Fruit fly (Drosophila melanogaster) Kc167 (cell line): ENCODE measurements around the gene Drs.

Experiments used
- Myc ChIP-seq: fragments of >200 bp; optimal IDR thresholded peaks from 2 replicates; lab custom pipeline; 2017; ENCODE audit warnings: missing external identifiers
- Sin3A ChIP-seq: fragments of >200 bp; optimal IDR thresholded peaks from 2 replicates; lab custom pipeline; 2018; ENCODE audit warnings: missing external identifiers
- h ChIP-seq: fragments of >200 bp; optimal IDR thresholded peaks from 3 replicates; lab custom pipeline; 2018; ENCODE audit warnings: missing external identifiers
- insv ChIP-seq: fragments of >200 bp; optimal IDR thresholded peaks from 3 replicates; lab custom pipeline; 2018; ENCODE audit warnings: missing external identifiers
- psq ChIP-seq: fragments of >200 bp; optimal IDR thresholded peaks from 2 replicates; lab custom pipeline; 2017; ENCODE audit warnings: missing external identifiers
- ttk ChIP-seq: sonication (Bioruptor generic); optimal IDR thresholded peaks from 2 replicates; lab custom pipeline; 2017; ENCODE audit warnings: missing external identifiers

The Drs gene

DNA sequence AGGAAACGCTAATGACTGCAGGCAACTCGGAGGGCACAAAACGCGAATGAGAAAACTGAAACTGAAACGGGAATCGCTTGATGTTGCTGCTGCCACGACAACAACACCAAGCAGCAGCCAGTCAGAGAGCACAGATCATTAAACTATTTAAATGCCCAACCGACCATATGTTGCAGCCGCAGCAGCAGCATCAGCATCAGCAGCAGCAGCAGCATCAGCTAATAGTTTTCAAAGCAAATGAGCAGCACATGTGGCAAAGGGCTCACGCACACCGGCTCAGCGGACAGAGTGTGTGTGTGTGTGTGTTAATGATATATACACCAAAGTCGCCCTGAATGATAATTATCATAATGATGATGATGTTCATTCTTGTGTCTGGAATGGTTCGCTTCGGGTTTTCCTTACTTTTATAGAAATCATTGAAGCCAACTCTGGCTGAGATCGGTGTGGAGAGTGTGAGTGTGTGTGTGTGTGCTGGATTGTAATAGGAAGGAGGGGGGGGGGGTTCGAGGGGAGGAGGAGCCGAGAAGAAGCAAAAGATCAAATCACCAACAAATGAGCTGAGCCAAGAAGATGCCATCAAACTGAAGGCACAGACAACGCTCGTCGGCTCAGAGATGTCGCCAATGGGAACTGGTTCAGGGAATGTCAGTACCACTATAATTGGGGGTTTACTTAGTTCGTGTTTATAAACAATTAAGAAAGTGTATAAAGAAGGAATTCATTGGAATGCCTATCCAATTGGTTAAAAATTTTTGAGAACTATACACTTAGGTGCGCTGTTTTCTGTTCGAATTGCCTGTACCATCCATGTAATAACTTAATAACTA is 39.7 kb downstream of the Drs start:
- TF ChIP-seq Myc (lab: Kevin White, UChicago) (no peak), psq (lab: Kevin White, UChicago) (no peak), insv (lab: Kevin White, UChicago) (no peak), h (lab: Kevin White, UChicago) (no peak)

DNA sequence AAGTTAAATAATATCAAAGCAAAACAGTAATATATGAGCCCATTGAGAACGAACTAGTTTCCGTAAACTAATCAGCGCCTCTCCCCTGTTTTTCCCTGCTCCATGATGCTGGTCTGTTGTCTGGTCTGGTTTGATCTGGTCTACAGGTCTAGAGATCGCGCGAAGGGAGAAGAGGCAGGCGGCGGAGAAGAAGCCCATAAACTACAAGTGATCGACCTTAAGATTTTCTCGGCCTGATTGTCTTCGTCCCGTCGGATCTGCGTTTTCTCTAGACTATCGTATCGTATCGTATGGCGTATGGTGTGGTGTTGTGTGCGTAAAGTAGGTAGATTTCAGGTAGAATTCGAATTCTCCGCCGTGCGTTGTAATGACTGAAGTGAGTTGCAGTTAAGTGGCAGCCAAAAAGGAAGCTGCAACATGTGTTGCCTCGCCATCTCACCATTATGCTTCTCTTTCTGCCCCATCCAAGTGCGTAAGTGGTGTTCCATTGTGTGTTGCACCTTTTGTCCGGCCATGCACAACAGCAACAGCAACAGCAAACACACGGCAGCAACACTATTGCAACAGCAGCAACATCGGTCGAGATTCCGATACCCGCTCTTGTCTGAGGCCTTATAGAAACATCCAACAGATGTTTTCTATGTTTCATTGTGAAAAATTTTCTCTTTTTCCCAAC is 40.4 kb downstream of the Drs start:
- TF ChIP-seq insv (lab: Kevin White, UChicago) (no peak), ttk (lab: Kevin White, UChicago) (no peak), psq (lab: Kevin White, UChicago) (no peak), h (lab: Kevin White, UChicago) (no peak)

DNA sequence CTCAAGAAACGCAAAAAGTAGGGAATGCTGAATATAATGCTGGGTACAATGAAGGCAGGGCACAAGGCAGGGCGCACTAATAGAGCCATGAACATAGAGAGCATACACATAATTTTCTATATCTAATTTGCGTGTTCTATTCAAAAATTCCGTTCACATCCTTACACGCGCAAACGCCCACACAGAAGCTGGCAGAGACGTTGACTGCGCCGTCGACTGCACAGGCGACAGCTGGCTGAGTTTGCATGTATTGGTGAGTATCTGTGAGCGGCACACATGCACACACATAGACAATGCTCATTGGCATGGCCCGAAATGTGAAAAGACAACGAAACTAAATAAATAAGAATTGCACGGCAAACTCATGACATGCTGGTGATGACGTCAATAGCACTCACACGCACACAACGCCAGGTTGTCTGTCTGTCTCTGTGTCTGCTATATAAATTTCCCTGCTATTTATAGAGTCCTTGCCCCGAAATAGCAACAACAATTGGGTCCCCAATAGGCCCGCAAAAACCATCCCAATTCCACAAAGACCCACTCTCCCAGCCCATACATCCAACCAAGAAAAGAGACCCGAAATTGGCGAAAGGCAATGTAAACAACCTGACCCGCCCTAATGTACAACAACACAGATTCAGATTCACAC is 41.7 kb downstream of the Drs start:
- no peak for TF ChIP-seq insv (lab: Kevin White, UChicago)
- no peak for TF ChIP-seq Sin3A (lab: Kevin White, UChicago)
- no peak for TF ChIP-seq Myc (lab: Kevin White, UChicago)

DNA sequence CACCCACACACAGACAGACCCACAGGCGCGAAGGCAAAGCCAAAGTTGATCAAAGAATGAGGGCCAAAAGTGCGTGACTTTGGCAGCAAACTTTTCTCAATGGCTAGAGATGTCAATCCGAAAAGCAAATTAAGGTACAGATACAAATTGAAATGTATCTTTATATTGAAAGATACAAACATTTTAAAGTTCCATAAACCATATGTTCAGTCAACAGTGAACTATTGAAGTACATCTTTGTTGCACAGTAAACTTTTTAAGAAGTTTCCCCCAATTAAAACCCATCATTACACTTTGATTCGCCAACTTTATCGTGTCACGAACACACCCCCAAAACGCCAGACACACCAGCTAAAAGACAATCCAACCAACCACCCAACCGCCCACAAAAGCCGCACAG is 42.3 kb downstream of the Drs start:
- TF ChIP-seq ttk (lab: Kevin White, UChicago) (no peak), insv (lab: Kevin White, UChicago) (no peak), h (lab: Kevin White, UChicago) (no peak), psq (lab: Kevin White, UChicago) (no peak), Myc (lab: Kevin White, UChicago) (no peak), Sin3A (lab: Kevin White, UChicago) (no peak)

DNA sequence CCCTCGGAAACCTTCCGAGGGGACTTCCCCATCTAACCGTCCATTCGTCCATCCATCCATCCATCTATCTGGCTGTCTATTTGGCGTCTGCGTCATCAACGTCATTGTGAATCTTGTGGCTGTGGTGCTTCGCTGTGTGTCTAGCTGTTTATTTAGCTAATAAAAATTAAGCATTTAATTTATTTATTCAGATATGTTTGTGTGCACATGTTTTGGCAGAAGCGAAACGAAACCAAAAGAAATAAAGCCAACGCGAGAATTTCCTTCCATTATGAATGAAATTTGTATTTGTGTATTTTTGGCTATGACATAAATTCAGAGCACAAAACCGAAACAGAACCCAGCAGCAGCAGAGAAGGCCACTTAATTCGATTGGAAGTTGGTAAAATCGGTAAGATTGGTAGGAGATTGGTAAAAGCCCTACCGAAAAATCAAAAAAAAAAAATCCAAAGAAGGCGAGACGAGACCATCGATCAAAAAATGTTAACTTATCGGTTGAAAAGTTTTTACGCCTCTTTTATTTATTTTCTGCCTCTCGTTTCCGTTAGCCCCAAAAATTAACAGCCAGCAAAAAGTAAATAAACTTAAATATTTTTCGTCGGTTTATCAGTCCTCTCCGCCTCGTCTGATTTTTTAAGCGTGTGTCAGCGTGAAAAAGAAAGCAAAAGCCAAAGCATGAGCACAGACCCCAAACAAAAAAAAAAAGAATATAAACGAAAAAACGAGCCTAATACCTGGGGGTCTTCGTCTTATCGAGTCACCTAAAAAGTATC is 45.6 kb downstream of the Drs start:
- no peak for TF ChIP-seq insv (lab: Kevin White, UChicago)
- TF ChIP-seq Sin3A (lab: Kevin White, UChicago) = no peak
- no peak for TF ChIP-seq psq (lab: Kevin White, UChicago)
- no peak for TF ChIP-seq h (lab: Kevin White, UChicago)
- no peak for TF ChIP-seq ttk (lab: Kevin White, UChicago)
- no peak for TF ChIP-seq Myc (lab: Kevin White, UChicago)

DNA sequence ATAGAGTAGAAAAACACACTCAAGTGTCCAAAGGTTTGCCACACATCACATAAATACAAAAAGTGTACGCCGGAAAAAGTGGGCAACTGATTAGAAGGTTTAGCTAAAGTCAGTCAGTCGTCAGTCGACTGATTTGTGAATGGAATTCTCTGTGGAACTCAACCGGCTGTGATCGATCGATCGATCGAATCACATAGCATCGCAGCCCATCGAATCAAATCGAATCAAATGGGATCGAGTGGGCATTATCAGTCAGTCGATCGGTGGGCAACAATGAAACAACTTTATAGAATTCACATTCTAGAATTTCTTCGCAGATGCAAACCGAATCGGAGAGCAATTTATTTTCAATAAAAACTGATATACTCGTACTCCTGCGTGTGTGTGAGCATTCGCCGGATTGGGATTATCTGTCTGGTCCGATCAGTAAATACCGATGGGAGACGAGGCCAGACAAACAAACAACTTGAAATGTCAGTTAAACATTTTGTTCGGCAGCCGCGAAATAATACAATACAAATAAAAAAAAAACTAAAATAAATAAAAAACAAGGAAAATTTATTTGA is 46.4 kb downstream of the Drs start:
- TF ChIP-seq psq (lab: Kevin White, UChicago) (no peak), Myc (lab: Kevin White, UChicago) (no peak), h (lab: Kevin White, UChicago) (no peak), insv (lab: Kevin White, UChicago) (no peak), ttk (lab: Kevin White, UChicago) (no peak), Sin3A (lab: Kevin White, UChicago) (no peak)

DNA sequence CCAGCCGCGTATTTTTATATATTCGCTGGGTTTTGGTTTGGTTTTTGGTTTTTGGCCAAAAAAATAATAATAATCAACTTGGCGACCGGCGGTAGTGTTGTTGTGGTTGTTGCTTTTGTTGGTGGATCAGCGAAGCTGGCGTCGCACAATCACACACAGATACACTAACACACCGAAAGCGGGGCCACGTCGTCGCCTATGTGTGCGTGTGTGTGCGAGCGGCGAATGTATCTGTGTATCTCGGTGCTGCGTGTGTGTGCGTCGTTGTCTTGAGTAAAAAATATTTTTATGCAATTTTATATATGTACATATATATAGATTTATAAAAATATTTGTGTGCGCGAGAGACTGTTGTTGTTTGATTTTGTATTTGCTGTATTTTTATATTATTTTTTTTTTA is 47.8 kb downstream of the Drs start:
- TF ChIP-seq ttk (lab: Kevin White, UChicago) (no peak), insv (lab: Kevin White, UChicago) (no peak), Myc (lab: Kevin White, UChicago) (no peak), h (lab: Kevin White, UChicago) (no peak), Sin3A (lab: Kevin White, UChicago) (no peak), psq (lab: Kevin White, UChicago) (no peak)

DNA sequence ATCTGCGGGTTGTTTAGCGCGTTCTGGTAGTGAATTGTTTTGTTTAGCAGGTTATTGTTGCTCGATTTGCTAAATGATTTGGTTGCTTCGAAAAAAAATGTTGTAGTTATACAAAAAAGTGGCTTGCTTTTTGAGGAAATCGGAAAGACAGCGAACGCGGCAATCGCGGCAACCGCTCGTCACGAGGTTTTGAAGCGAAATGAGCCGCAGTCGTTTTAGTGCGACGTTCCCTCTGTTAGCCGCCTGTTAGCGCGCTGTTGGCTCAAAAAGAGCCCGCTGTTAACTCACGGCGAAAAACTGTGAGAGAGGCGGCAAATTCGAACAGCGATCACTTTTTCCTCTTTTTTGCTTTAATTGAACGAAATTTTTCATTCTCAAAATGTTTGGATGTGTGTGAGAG is 48.4 kb downstream of the Drs start:
- TF ChIP-seq psq (lab: Kevin White, UChicago) (no peak), insv (lab: Kevin White, UChicago) (no peak), h (lab: Kevin White, UChicago) (no peak), Sin3A (lab: Kevin White, UChicago) (no peak), Myc (lab: Kevin White, UChicago) (no peak), ttk (lab: Kevin White, UChicago) (no peak)

DNA sequence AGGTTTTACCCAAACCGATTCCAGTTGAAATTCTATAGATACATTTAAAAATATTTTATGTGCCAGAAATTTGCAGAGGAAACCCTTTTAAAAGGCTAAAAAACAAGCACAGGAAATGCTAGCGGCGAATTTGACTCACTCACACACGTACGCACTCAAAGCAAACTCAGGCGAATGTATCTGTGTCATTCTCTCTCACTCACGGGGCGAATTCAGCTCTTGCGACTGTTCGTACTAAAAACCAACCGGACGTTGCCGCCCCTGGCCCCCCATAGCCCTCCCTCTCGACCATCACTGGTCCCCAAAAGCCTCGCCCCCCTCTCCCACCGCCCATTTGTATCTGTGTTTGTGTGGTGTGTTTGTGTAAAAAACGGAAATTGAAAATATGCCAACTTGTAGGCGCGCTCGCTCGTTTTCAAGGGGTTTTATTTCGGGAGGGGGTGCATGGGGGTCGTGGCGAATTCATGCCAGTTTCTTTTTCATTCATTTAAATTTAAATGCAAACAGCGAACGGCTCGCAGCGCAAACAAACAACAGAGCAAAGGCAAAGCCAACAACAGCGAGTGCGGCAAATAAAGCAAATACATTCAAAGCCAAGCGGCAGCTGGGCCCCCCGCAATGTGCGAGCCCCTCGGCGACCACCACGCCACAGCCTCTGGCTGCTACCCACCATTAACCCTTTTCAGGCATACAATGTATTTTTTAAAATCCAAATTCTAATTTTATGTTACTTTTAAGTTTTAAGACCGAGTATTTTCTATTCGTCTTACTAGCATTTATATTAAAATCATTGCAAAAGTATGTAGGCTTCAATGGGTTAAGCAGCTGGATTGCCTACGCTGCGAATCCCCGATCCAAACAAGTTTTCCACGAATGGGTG is 49.1 kb downstream of the Drs start:
- TF ChIP-seq h (lab: Kevin White, UChicago) (no peak), psq (lab: Kevin White, UChicago) (no peak), ttk (lab: Kevin White, UChicago) (no peak), Sin3A (lab: Kevin White, UChicago) (no peak), Myc (lab: Kevin White, UChicago) (no peak), insv (lab: Kevin White, UChicago) (no peak)
